Fruit fly (Drosophila melanogaster) whole organism, prepupa: ENCODE measurements around the gene Wnk.

Experiments
- CG11762 ChIP-seq: fragments of 200-800 bp; sonication (Bioruptor generic); optimal IDR thresholded peaks from 3 replicates; lab custom pipeline; 2016; ENCODE audit warnings: missing biosample characterization, missing genetic modification characterization; ENCODE audit not compliant: insufficient read depth
- CG8632 ChIP-seq: fragments of 200-800 bp; sonication (Bioruptor generic); optimal IDR thresholded peaks from 3 replicates; lab custom pipeline; 2016; ENCODE audit warnings: missing biosample characterization, missing genetic modification characterization

dm6 chr3L:21501928-21502327 lies 52.8 kb downstream of the Wnk start:
- TF ChIP-seq CG8632 (GFP tag; lab: Kevin White, UChicago) (no peak), CG11762 (GFP tag; lab: Kevin White, UChicago) (no peak)
